Fruit fly (Drosophila melanogaster): ENCODE measurements around the gene Ir84a.

DNA sequence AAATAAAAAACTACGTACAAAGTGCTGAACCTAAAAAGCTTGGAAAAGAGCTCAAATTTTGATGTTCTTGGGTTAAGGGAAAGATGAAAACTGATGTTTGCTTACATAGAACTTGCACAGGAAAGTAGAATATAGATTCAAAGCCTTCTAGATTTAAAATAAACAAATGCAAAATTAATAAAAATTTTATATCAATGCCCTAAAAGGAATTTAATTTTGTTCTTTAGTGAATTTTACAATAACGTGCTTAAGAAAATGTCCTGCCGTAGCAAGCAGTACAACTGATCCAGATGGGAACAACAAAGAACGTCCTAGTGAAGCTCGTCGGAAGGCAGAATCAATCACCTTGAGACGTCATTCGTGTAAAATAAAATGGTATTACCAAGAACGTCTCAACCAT lies 43.0 kb upstream of the Ir84a start, which contains the start of gene Mst84Dd:
- no peak for TF ChIP-seq CG6276 (GFP tag; optimal IDR thresholded peaks at IDR 0.05)
- TF ChIP-seq Smox (GFP tag; optimal IDR thresholded peaks at IDR 0.05), result no peak
- TF ChIP-seq vri (GFP tag; optimal IDR thresholded peaks at IDR 0.05), result no peak
- no peak for TF ChIP-seq Hr39 (GFP tag; optimal IDR thresholded peaks at IDR 0.05)
- TF ChIP-seq Lpt (GFP tag; optimal IDR thresholded peaks at IDR 0.05), result no peak
- no peak for TF ChIP-seq Blimp-1 (GFP tag; optimal IDR thresholded peaks at IDR 0.05)
- no peak for TF ChIP-seq fkh (GFP tag; optimal IDR thresholded peaks at IDR 0.05)
